Worm (Caenorhabditis elegans) whole organism, L4 larva: ENCODE results near the gene F54E4.3.

Source experiments
- D1046.2 ChIP-seq: fragments of 200-800 bp; sonication (Bioruptor generic); IDR thresholded peaks from 2 replicates; pipeline ENCODE4 v1.3.6; 2022; ENCODE audit warnings: missing genetic modification characterization, missing compliant biosample characterization
- F37D6.2 ChIP-seq: sonication (generic microtip); optimal IDR thresholded peaks from 2 replicates; lab custom pipeline; 2016; ENCODE audit warnings: mild to moderate bottlenecking, missing genetic modification characterization, missing compliant biosample characterization
- F49E8.2 ChIP-seq: sonication (generic microtip); optimal IDR thresholded peaks from 2 replicates; lab custom pipeline; 2016; ENCODE audit warnings: missing compliant biosample characterization, mild to moderate bottlenecking, missing genetic modification characterization, borderline replicate concordance
- Y75B8A.6 ChIP-seq: fragments of 200-800 bp; sonication (Bioruptor generic); IDR thresholded peaks from 2 replicates; pipeline ENCODE4 v1.3.6; 2022; ENCODE audit warnings: missing genetic modification reagents, missing genetic modification characterization, missing compliant biosample characterization
- aha-1 ChIP-seq: fragments of 150-350 bp; peaks from one replicate; lab custom pipeline; 2014; ENCODE audit warnings: missing biosample characterization, missing genetic modification characterization
- ceh-20 ChIP-seq: fragments of 200-800 bp; sonication (Bioruptor generic); IDR thresholded peaks from 2 replicates; pipeline ENCODE4 v1.3.6; 2022; ENCODE audit warnings: missing genetic modification reagents, missing genetic modification characterization, missing compliant biosample characterization
- ceh-28 ChIP-seq: fragments of 150-350 bp; optimal IDR thresholded peaks from 2 replicates; lab custom pipeline; 2014; ENCODE audit warnings: missing biosample characterization, missing genetic modification reagents, missing genetic modification characterization
- ctbp-1 ChIP-seq: fragments of 200-800 bp; sonication (Bioruptor generic); IDR thresholded peaks from 2 replicates; pipeline ENCODE4 v1.3.6; 2022; ENCODE audit warnings: missing genetic modification reagents, missing genetic modification characterization, missing compliant biosample characterization
- daf-12 ChIP-seq: fragments of 150-350 bp; optimal IDR thresholded peaks from 2 replicates; lab custom pipeline; 2014; ENCODE audit warnings: missing biosample characterization, missing genetic modification reagents, missing genetic modification characterization
- daf-8 ChIP-seq: fragments of 200-800 bp; sonication (Bioruptor generic); IDR thresholded peaks from 2 replicates; pipeline ENCODE4 v1.3.6; 2022; ENCODE audit warnings: missing genetic modification characterization, missing compliant biosample characterization
- dmd-6 ChIP-seq: fragments of 200-800 bp; sonication (Bioruptor generic); IDR thresholded peaks from 2 replicates; pipeline ENCODE4 v1.3.6; 2022; ENCODE audit warnings: missing genetic modification reagents, missing genetic modification characterization, missing compliant biosample characterization
- egl-43 ChIP-seq: fragments of 200-800 bp; sonication (Bioruptor generic); IDR thresholded peaks from 2 replicates; pipeline ENCODE4 v1.3.6; 2022; ENCODE audit warnings: missing genetic modification reagents, missing genetic modification characterization, missing compliant biosample characterization
- fkh-10 ChIP-seq: fragments of 150-350 bp; optimal IDR thresholded peaks from 2 replicates; lab custom pipeline; 2014; ENCODE audit warnings: missing biosample characterization, missing genetic modification reagents, missing genetic modification characterization
- hif-1 ChIP-seq, 2 experiments: sonication (generic microtip); optimal IDR thresholded peaks; 2 replicates each; lab custom pipeline; 2016 to 2017; ENCODE audit warnings: missing compliant biosample characterization in 2 of 2, missing genetic modification characterization in 2 of 2, missing genetic modification reagents in 2 of 2, missing genotype in 2 of 2, mild to moderate bottlenecking in 1 of 2
- hmg-1.1 ChIP-seq: fragments of 200-800 bp; sonication (Bioruptor generic); IDR thresholded peaks from 2 replicates; pipeline ENCODE4 v1.3.6; 2022; ENCODE audit warnings: missing genetic modification reagents, missing genetic modification characterization, missing compliant biosample characterization
- lin-13 ChIP-seq: fragments of 150-350 bp; optimal IDR thresholded peaks from 2 replicates; lab custom pipeline; 2014; ENCODE audit warnings: missing biosample characterization, missing genetic modification reagents, missing genetic modification characterization
- lsy-2 ChIP-seq, 2 experiments: fragments of 150-350 bp in 1 of 2; sonication (generic microtip) in 1 of 2; optimal IDR thresholded peaks; 2 replicates each; lab custom pipeline; 2014 to 2017; ENCODE audit warnings: missing biosample characterization in 2 of 2, missing genetic modification characterization in 2 of 2
- madf-5 ChIP-seq, 2 experiments: fragments of 200-800 bp; sonication (Bioruptor generic); IDR thresholded peaks; 2 replicates each; pipeline ENCODE4 v1.3.6; 2022; ENCODE audit warnings: missing compliant biosample characterization in 2 of 2, missing genetic modification characterization in 2 of 2
- mdt-29 ChIP-seq: fragments of 200-800 bp; sonication (Bioruptor generic); IDR thresholded peaks from 2 replicates; pipeline ENCODE4 v1.3.6; 2022; ENCODE audit warnings: missing genetic modification reagents, missing genetic modification characterization, missing compliant biosample characterization
- mep-1 ChIP-seq: fragments of 150-350 bp; sonication (generic microtip); optimal IDR thresholded peaks from 3 replicates; lab custom pipeline; 2014; ENCODE audit warnings: missing biosample characterization, missing genetic modification characterization
- mes-2 ChIP-seq: sonication (generic microtip); optimal IDR thresholded peaks from 2 replicates; lab custom pipeline; 2016; ENCODE audit warnings: missing genotype, mild to moderate bottlenecking, missing genetic modification characterization, missing compliant biosample characterization; ENCODE audit not compliant: poor library complexity, severe bottlenecking
- nhr-25 ChIP-seq: sonication (generic microtip); optimal IDR thresholded peaks from 2 replicates; lab custom pipeline; 2017; ENCODE audit warnings: missing genetic modification characterization, mild to moderate bottlenecking, missing compliant biosample characterization, antibody characterized with exemption, moderate library complexity, borderline replicate concordance; ENCODE audit not compliant: insufficient read depth
- nhr-77 ChIP-seq: fragments of 150-350 bp; optimal IDR thresholded peaks from 2 replicates; lab custom pipeline; 2014; ENCODE audit warnings: missing biosample characterization, missing genetic modification characterization
- php-3 ChIP-seq: fragments of 200-800 bp; sonication (Bioruptor generic); IDR thresholded peaks from 2 replicates; pipeline ENCODE4 v1.3.6; 2022; ENCODE audit warnings: missing genetic modification reagents, missing genetic modification characterization, missing compliant biosample characterization
- pqm-1 ChIP-seq: sonication (generic microtip); optimal IDR thresholded peaks from 2 replicates; lab custom pipeline; 2017; ENCODE audit warnings: missing biosample characterization, missing genetic modification characterization
- rbr-2 ChIP-seq: sonication (generic microtip); optimal IDR thresholded peaks from 2 replicates; lab custom pipeline; 2016; ENCODE audit warnings: missing genotype, missing genetic modification characterization, missing compliant biosample characterization
- set-16 ChIP-seq: fragments of 200-800 bp; sonication (Bioruptor generic); IDR thresholded peaks from 2 replicates; pipeline ENCODE4 v1.3.6; 2022; ENCODE audit warnings: missing genetic modification reagents, missing genetic modification characterization, missing compliant biosample characterization
- snpc-1.2 ChIP-seq: fragments of 200-800 bp; sonication (Bioruptor generic); IDR thresholded peaks from 2 replicates; pipeline ENCODE4 v1.3.6; 2022; ENCODE audit warnings: missing genetic modification reagents, missing genetic modification characterization, missing compliant biosample characterization
- snpc-4 ChIP-seq: fragments of 150-350 bp; optimal IDR thresholded peaks from 2 replicates; lab custom pipeline; 2014; ENCODE audit warnings: missing biosample characterization, missing genetic modification characterization
- unc-62 ChIP-seq, 3 experiments: fragments of 150-350 bp in 1 of 3; sonication (generic microtip); optimal IDR thresholded peaks in 2 of 3; peaks in 1 of 3; 1 replicate in 1 of 3; 2 replicates in 2 of 3; lab custom pipeline; 2014 to 2017; ENCODE audit warnings: missing biosample characterization in 3 of 3, missing genetic modification characterization in 3 of 3, missing genetic modification reagents in 3 of 3, missing genotype in 1 of 3
- zfp-2 ChIP-seq: sonication (generic microtip); optimal IDR thresholded peaks from 2 replicates; lab custom pipeline; 2016; ENCODE audit warnings: mild to moderate bottlenecking, missing genetic modification characterization, missing compliant biosample characterization
- zip-11 ChIP-seq: fragments of 200-800 bp; sonication (Bioruptor generic); IDR thresholded peaks from 2 replicates; pipeline ENCODE4 v1.3.6; 2022; ENCODE audit warnings: missing genetic modification characterization, missing compliant biosample characterization
- zip-2 ChIP-seq: fragments of 150-350 bp; optimal IDR thresholded peaks from 2 replicates; lab custom pipeline; 2014; ENCODE audit warnings: missing biosample characterization, missing genetic modification characterization

The F54E4.3 gene

DNA sequence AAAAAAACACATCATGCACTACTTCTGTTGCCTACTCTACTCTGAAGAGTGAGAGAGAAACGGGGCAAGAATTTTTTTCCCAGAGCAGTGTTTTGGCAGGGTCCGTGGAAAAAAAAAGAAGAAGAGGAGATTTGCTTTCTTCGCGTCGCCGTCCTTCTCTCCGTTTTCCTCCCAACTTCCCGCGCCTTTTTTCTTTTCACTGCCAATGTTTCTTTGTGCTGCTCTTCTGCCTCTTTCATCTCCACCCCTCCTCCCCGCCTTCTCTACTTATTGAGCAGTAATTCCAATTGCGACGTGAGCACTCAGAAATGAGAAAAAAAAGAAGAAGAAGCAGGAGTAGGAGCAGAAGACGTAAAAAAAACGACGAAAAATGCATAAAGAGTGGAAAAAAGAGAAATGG is 3.7 kb upstream of the F54E4.3 start (continued):
- TF ChIP-seq D1046.2 (GFP tag; lab: Robert Waterston, UW) (no peak), zip-2 (tag; lab: Kevin White, UChicago) (no peak), F49E8.2 (no peak), F37D6.2 (tag; lab: Kevin White, UChicago) (peak; percentile 58), ctbp-1 (peak; percentile 74), mep-1 (peak; percentile 71), snpc-1.2 (GFP tag; lab: Robert Waterston, UW) (no peak), madf-5 (GFP tag; IDR thresholded peaks at IDR 0.05; lab: Robert Waterston, UW) (no peak), nhr-77 (tag; lab: Kevin White, UChicago) (no peak), Y75B8A.6 (GFP tag; lab: Robert Waterston, UW) (no peak), lsy-2 (tag; optimal IDR thresholded peaks at IDR 0.05; lab: Kevin White, UChicago) (peak in 1 of 2 experiments; percentile 46), nhr-25 (tag; lab: Kevin White, UChicago) (no peak), hmg-1.1 (peak; percentile 64), rbr-2 (tag; lab: Kevin White, UChicago) (peak; percentile 72), ceh-20 (GFP tag; lab: Robert Waterston, UW) (no peak), set-16 (GFP tag; lab: Robert Waterston, UW) (peak; percentile 67), ceh-28 (tag; lab: Kevin White, UChicago) (no peak)

DNA sequence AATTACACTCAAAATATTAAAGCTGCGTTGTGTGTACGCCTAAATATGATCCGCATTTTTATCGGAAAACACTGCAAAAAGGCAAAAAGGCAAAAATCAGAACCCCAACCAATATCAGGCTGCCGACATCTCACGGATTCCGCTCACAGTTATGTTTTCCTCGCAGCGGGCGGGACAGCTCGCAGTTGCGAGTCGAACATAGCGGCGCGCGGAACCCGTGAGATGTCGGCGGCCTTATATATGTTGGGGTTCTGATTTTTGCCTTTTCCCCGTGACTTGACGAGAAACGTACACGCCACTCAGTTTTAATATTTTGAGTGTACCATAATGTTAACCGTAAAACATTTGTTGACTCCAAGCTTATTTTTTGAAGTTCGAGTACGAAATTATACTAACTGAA is 1.2 kb upstream of the F54E4.3 start:
- TF ChIP-seq snpc-4 (tag; lab: Kevin White, UChicago) (peak; percentile 26), egl-43 (GFP tag; lab: Robert Waterston, UW) (0 out of 2 replicates have a peak, but pooled peaks have one; percentile 48), mes-2 (no peak), D1046.2 (GFP tag; lab: Robert Waterston, UW) (0 out of 2 replicates have a peak, but pooled peaks have one; percentile 30)

DNA sequence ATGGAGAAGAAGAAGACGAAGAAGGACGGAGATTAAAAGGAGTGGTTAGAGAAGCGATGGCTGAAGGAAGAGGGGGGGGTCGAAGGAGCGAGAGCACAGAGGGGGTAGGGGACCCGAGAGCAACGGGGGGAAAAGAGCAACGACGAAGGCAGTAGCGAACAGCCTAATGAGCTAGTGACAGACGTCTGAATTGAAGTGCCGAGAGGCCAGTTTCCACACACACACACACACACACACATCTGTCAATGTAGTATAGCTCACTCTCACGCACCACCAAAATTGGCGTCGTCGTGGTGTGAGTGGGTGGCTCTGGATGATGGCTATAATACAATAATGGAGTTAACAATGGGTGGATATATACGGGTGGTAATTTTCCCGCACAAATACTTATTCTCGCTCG is 491 bp upstream of the F54E4.3 start:
- TF ChIP-seq ctbp-1 (peak; percentile 68; the same call in 1 of the 2 replicates), hif-1 (tag; optimal IDR thresholded peaks at IDR 0.05; lab: Kevin White, UChicago) (peak in 1 of 2 experiments; percentile 34), set-16 (GFP tag; lab: Robert Waterston, UW) (peak; percentile 86), mep-1 (peak; percentile 28), zfp-2 (tag; lab: Kevin White, UChicago) (no peak), lsy-2 (tag; optimal IDR thresholded peaks at IDR 0.05; lab: Kevin White, UChicago) (peak in 1 of 2 experiments; percentile 46), unc-62 (GFP tag; optimal IDR thresholded peaks at IDR 0.05 in 1 of 2; lab: Kevin White, UChicago) (peak in 1 of 2 experiments; percentile 62), unc-62 (tag; optimal IDR thresholded peaks at IDR 0.05; lab: Kevin White, UChicago) (no peak), ceh-20 (GFP tag; lab: Robert Waterston, UW) (no peak), daf-8 (no peak), egl-43 (GFP tag; lab: Robert Waterston, UW) (peak; percentile 72; the same call in 1 of the 2 replicates), aha-1 (tag; lab: Kevin White, UChicago) (peak; percentile 93), zip-11 (GFP tag; lab: Robert Waterston, UW) (no peak), mdt-29 (GFP tag; lab: Robert Waterston, UW) (no peak), hmg-1.1 (0 out of 2 replicates have a peak, but pooled peaks have one; percentile 44), daf-12 (tag; lab: Kevin White, UChicago) (no peak), dmd-6 (GFP tag; lab: Robert Waterston, UW) (0 out of 2 replicates have a peak, but pooled peaks have one; percentile 14), pqm-1 (no peak), php-3 (GFP tag; lab: Robert Waterston, UW) (no peak)

- TF ChIP-seq lin-13 (GFP tag; lab: Kevin White, UChicago), result no peak
- TF ChIP-seq fkh-10 (GFP tag; lab: Kevin White, UChicago), result peak; percentile 27
- peak in 1 of 2 experiments; percentile 98 for TF ChIP-seq unc-62 (GFP tag; optimal IDR thresholded peaks at IDR 0.05 in 1 of 2; lab: Kevin White, UChicago)
- TF ChIP-seq unc-62 (tag; optimal IDR thresholded peaks at IDR 0.05; lab: Kevin White, UChicago), result no peak
Measured at ce11 chrX:14633679-14634078, 2.5 kb downstream of the F54E4.3 start.
